Worm (Caenorhabditis elegans) whole organism, late embryonic: Measurements from ENCODE around the gene msp-64.
A peak's percentile ranks its signal among the peaks of the same experiment; 100 is the strongest.

ENCODE experiments used
- K02D7.2 ChIP-seq: sonication (generic microtip); optimal IDR thresholded peaks from 2 replicates; lab custom pipeline; 2017; ENCODE audit warnings: mild to moderate bottlenecking, missing genetic modification characterization, missing compliant biosample characterization
- K09A11.1 ChIP-seq: sonication (generic microtip); optimal IDR thresholded peaks from 2 replicates; lab custom pipeline; 2017; ENCODE audit warnings: antibody characterized with exemption, mild to moderate bottlenecking, missing genetic modification characterization, missing compliant biosample characterization; ENCODE audit not compliant: insufficient read depth
- T23F11.4 ChIP-seq: fragments of 200-800 bp; sonication (Bioruptor generic); optimal IDR thresholded peaks from 2 replicates; lab custom pipeline; 2018; ENCODE audit warnings: mild to moderate bottlenecking, missing genetic modification characterization, missing compliant biosample characterization
- ahr-1 ChIP-seq: sonication (generic microtip); optimal IDR thresholded peaks from 2 replicates; lab custom pipeline; 2016; ENCODE audit warnings: missing genetic modification characterization, missing compliant biosample characterization
- ceh-14 ChIP-seq: sonication (generic microtip); optimal IDR thresholded peaks from 2 replicates; lab custom pipeline; 2016; ENCODE audit warnings: missing genotype, missing genetic modification characterization, missing compliant biosample characterization
- ceh-18 ChIP-seq: sonication (generic microtip); optimal IDR thresholded peaks from 2 replicates; lab custom pipeline; 2016; ENCODE audit warnings: missing genetic modification characterization, missing compliant biosample characterization
- ceh-19 ChIP-seq: fragments of 200-800 bp; sonication (Bioruptor generic); optimal IDR thresholded peaks from 2 replicates; lab custom pipeline; 2018; ENCODE audit warnings: mild to moderate bottlenecking, missing genetic modification characterization, missing compliant biosample characterization
- ceh-2 ChIP-seq: sonication (generic microtip); optimal IDR thresholded peaks from 2 replicates; lab custom pipeline; 2016; ENCODE audit warnings: missing genotype, missing genetic modification characterization, missing compliant biosample characterization
- ceh-24 ChIP-seq: sonication (generic microtip); optimal IDR thresholded peaks from 2 replicates; lab custom pipeline; 2016; ENCODE audit warnings: mild to moderate bottlenecking, missing genetic modification characterization, missing compliant biosample characterization
- ceh-48 ChIP-seq: sonication (generic microtip); optimal IDR thresholded peaks from 2 replicates; lab custom pipeline; 2016; ENCODE audit warnings: missing genetic modification characterization, inconsistent platforms, missing compliant biosample characterization
- ceh-6 ChIP-seq: fragments of 200-800 bp; sonication (Bioruptor generic); optimal IDR thresholded peaks from 2 replicates; lab custom pipeline; 2018; ENCODE audit warnings: mild to moderate bottlenecking, missing genetic modification characterization, missing compliant biosample characterization
- che-1 ChIP-seq: sonication (generic microtip); optimal IDR thresholded peaks from 2 replicates; lab custom pipeline; 2016; ENCODE audit warnings: mild to moderate bottlenecking, missing genetic modification characterization, missing compliant biosample characterization
- dve-1 ChIP-seq: sonication (generic microtip); optimal IDR thresholded peaks from 2 replicates; lab custom pipeline; 2017; ENCODE audit warnings: antibody characterized with exemption, mild to moderate bottlenecking, missing genetic modification characterization, missing compliant biosample characterization
- elt-2 ChIP-seq: sonication (generic microtip); optimal IDR thresholded peaks from 2 replicates; lab custom pipeline; 2016; ENCODE audit warnings: missing genetic modification reagents, missing genetic modification characterization, missing compliant biosample characterization
- ets-4 ChIP-seq: sonication (generic microtip); optimal IDR thresholded peaks from 2 replicates; lab custom pipeline; 2016; ENCODE audit warnings: missing genetic modification characterization, missing compliant biosample characterization
- eyg-1 ChIP-seq: sonication (generic microtip); optimal IDR thresholded peaks from 2 replicates; lab custom pipeline; 2016; ENCODE audit warnings: missing genotype, missing genetic modification characterization, missing compliant biosample characterization
- fax-1 ChIP-seq: sonication (generic microtip); optimal IDR thresholded peaks from 2 replicates; lab custom pipeline; 2016; ENCODE audit warnings: missing genotype, missing genetic modification characterization, missing compliant biosample characterization
- fkh-10 ChIP-seq: fragments of 150-350 bp; optimal IDR thresholded peaks from 2 replicates; lab custom pipeline; 2014; ENCODE audit warnings: missing biosample characterization, missing genetic modification reagents, missing genetic modification characterization
- hlh-13 ChIP-seq: fragments of 200-800 bp; sonication (Bioruptor generic); optimal IDR thresholded peaks from 2 replicates; lab custom pipeline; 2018; ENCODE audit warnings: mild to moderate bottlenecking, missing genetic modification characterization, missing compliant biosample characterization
- hlh-15 ChIP-seq: sonication (generic microtip); optimal IDR thresholded peaks from 2 replicates; lab custom pipeline; 2016; ENCODE audit warnings: missing genetic modification characterization, missing compliant biosample characterization
- hlh-6 ChIP-seq: sonication (generic microtip); optimal IDR thresholded peaks from 2 replicates; lab custom pipeline; 2016; ENCODE audit warnings: missing genotype, missing genetic modification characterization, missing compliant biosample characterization
- hlh-8 ChIP-seq: sonication (generic microtip); optimal IDR thresholded peaks from 2 replicates; lab custom pipeline; 2016; ENCODE audit warnings: missing genotype, missing genetic modification characterization, missing compliant biosample characterization
- lin-11 ChIP-seq: fragments of 200-800 bp; sonication (Bioruptor generic); optimal IDR thresholded peaks from 2 replicates; lab custom pipeline; 2018; ENCODE audit warnings: mild to moderate bottlenecking, missing genetic modification characterization, missing compliant biosample characterization
- madf-2 ChIP-seq: sonication (generic microtip); optimal IDR thresholded peaks from 2 replicates; lab custom pipeline; 2017; ENCODE audit warnings: missing genetic modification characterization, missing compliant biosample characterization
- mec-3 ChIP-seq: sonication (generic microtip); optimal IDR thresholded peaks from 2 replicates; lab custom pipeline; 2016; ENCODE audit warnings: borderline replicate concordance, missing genetic modification characterization, missing compliant biosample characterization
- nfya-1 ChIP-seq: sonication (generic microtip); optimal IDR thresholded peaks from 2 replicates; lab custom pipeline; 2017; ENCODE audit warnings: missing genetic modification characterization, mild to moderate bottlenecking, missing compliant biosample characterization, antibody characterized with exemption, moderate library complexity
- nhr-11 ChIP-seq: fragments of 150-350 bp; optimal IDR thresholded peaks from 2 replicates; lab custom pipeline; 2014; ENCODE audit warnings: missing biosample characterization, missing genetic modification characterization
- nhr-232 ChIP-seq: sonication (generic microtip); optimal IDR thresholded peaks from 2 replicates; lab custom pipeline; 2016; ENCODE audit warnings: missing genetic modification characterization, missing compliant biosample characterization
- odd-2 ChIP-seq: sonication (generic microtip); optimal IDR thresholded peaks from 2 replicates; lab custom pipeline; 2017; ENCODE audit warnings: antibody characterized with exemption, mild to moderate bottlenecking, missing genetic modification characterization, missing compliant biosample characterization
- pag-3 ChIP-seq: sonication (generic microtip); optimal IDR thresholded peaks from 2 replicates; lab custom pipeline; 2016; ENCODE audit warnings: missing compliant biosample characterization, missing genetic modification characterization, borderline replicate concordance
- pax-1 ChIP-seq: fragments of 150-350 bp; optimal IDR thresholded peaks from 2 replicates; lab custom pipeline; 2014; ENCODE audit warnings: missing biosample characterization, missing genetic modification characterization
- pha-2 ChIP-seq: sonication (generic microtip); optimal IDR thresholded peaks from 2 replicates; lab custom pipeline; 2017; ENCODE audit warnings: mild to moderate bottlenecking, missing genetic modification characterization, missing compliant biosample characterization
- ref-2 ChIP-seq: sonication (generic microtip); optimal IDR thresholded peaks from 2 replicates; lab custom pipeline; 2016; ENCODE audit warnings: missing genetic modification characterization, missing compliant biosample characterization
- rnt-1 ChIP-seq: sonication (generic microtip); optimal IDR thresholded peaks from 2 replicates; lab custom pipeline; 2016; ENCODE audit warnings: missing genetic modification characterization, missing compliant biosample characterization
- sdc-2 ChIP-seq: sonication (generic microtip); optimal IDR thresholded peaks from 2 replicates; lab custom pipeline; 2016; ENCODE audit warnings: missing genotype, missing genetic modification characterization, missing compliant biosample characterization
- sox-2 ChIP-seq: fragments of 200-800 bp; sonication (Bioruptor generic); IDR thresholded peaks from 2 replicates; pipeline ENCODE4 v1.3.6; 2022; ENCODE audit warnings: missing genetic modification reagents, missing genetic modification characterization, missing compliant biosample characterization
- sox-4 ChIP-seq: sonication (generic microtip); optimal IDR thresholded peaks from 2 replicates; lab custom pipeline; 2017; ENCODE audit warnings: mild to moderate bottlenecking, missing genetic modification characterization, inconsistent platforms, missing compliant biosample characterization
- tbx-2 ChIP-seq: sonication (generic microtip); optimal IDR thresholded peaks from 2 replicates; lab custom pipeline; 2016; ENCODE audit warnings: missing genetic modification characterization, missing compliant biosample characterization
- tbx-7 ChIP-seq: sonication (generic microtip); optimal IDR thresholded peaks from 2 replicates; lab custom pipeline; 2016; ENCODE audit warnings: missing genotype, missing genetic modification characterization, missing compliant biosample characterization
- unc-3 ChIP-seq, 2 experiments: fragments of 200-800 bp in 1 of 2; sonication (Bioruptor generic) in 1 of 2; sonication (generic microtip) in 1 of 2; conservative IDR thresholded peaks in 1 of 2; optimal IDR thresholded peaks in 1 of 2; 2 replicates each; pipeline versions ENCODE4 v1.3.6 to Lab custom; 2016 to 2022; ENCODE audit warnings: missing compliant biosample characterization in 2 of 2, missing genetic modification characterization in 2 of 2, missing genetic modification reagents in 1 of 2
- unc-42 ChIP-seq: sonication (generic microtip); optimal IDR thresholded peaks from 2 replicates; lab custom pipeline; 2016; ENCODE audit warnings: missing genotype, missing genetic modification characterization, missing compliant biosample characterization
- unc-55 ChIP-seq: sonication (generic microtip); optimal IDR thresholded peaks from 2 replicates; lab custom pipeline; 2017; ENCODE audit warnings: missing biosample characterization, missing genetic modification reagents, missing genetic modification characterization

The msp-64 gene

DNA sequence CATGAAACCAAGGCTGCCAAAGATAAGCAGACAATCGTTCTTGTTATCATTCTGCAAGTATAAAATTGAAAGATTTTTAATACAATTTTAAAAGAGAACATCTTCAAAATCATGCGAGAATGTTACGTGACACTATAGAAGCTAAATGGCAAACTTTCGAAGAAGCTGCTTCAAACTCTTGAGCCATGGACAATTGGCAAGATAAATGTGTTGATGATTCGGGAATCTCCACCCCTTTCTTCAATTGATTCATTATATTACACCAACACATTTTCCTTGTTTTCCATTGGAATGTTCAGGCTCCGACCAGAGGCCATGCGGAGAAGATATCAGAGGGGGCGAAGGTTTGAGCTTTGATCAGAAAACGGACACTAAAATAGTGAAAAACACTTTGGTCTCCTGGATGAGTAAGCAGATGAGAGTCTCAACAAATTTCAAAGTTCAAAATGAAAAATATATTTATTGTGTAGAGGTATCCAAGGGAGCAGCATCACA lies 31.0 kb upstream of the msp-64 start, which contains the start of gene lec-5:
Gene lec-5, minus strand, starts transcription at position 51 of the 495 bp plus-strand sequence.
- TF ChIP-seq K02D7.2 (tag; lab: Kevin White, UChicago) (no peak), pax-1 (tag; lab: Kevin White, UChicago) (no peak), ceh-18 (tag; lab: Kevin White, UChicago) (peak; percentile 68), fax-1 (tag; lab: Kevin White, UChicago) (no peak), pha-2 (tag; lab: Kevin White, UChicago) (no peak), rnt-1 (tag; lab: Kevin White, UChicago) (peak; percentile 54)

DNA sequence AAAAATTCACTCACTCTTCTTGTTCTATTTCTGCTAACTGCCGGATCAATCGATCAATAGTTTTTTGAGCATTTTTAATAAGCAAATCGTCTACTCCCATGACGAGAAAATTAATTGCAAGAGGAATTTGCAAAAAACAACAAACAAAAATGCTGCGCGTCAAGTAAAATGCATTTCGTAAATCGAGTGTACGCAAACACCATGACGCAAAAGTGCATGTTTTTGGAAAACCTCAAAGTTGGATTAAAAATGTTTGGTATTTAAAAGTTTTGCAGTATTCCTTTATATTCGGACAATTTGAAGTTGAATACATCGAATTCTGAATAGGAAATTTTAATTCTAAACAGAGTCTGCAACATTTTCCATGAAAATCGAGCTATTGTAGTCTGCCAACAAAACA lies 29.1 kb upstream of the msp-64 start, which contains the start of gene ZK1248.19:
Gene ZK1248.19, minus strand, starts transcription at position 188 of the 400 bp plus-strand sequence.
- peak; percentile 28 for TF ChIP-seq nfya-1
- TF ChIP-seq sox-2 (GFP tag; lab: Robert Waterston, UW) = no peak

DNA sequence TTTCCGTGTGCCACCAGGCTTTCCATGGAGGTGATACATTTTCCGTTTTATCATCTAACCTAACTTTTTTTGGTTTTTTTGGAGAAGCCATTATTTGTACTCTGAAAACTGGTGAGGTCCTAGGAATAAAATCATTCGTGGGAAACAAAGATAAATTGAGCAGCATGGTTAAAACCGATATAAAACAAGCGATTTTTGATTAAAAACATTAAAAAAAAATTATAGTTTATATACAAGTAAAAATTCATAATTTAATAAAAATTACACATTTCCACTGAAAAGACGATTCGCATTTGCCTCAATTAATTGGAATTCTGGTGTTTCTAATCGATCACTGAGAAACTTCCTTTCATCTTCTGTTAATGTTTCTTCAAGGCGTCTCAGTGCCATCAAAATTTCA lies 28.3 kb upstream of the msp-64 start, which contains the start of gene ZK1248.15:
Gene ZK1248.15, minus strand, starts transcription at position 101 of the 400 bp plus-strand sequence.
- TF ChIP-seq nhr-11 (no peak), lin-11 (tag; lab: Kevin White, UChicago) (no peak), unc-42 (tag; lab: Kevin White, UChicago) (no peak), eyg-1 (no peak), sdc-2 (tag; lab: Kevin White, UChicago) (no peak), odd-2 (tag; lab: Kevin White, UChicago) (no peak), che-1 (tag; lab: Kevin White, UChicago) (no peak), hlh-8 (tag; lab: Kevin White, UChicago) (no peak), pag-3 (tag; lab: Kevin White, UChicago) (no peak), K02D7.2 (tag; lab: Kevin White, UChicago) (no peak), madf-2 (no peak), unc-3 (GFP tag; conservative IDR thresholded peaks at IDR 0.05; lab: Robert Waterston, UW) (no peak), unc-3 (tag; optimal IDR thresholded peaks at IDR 0.05; lab: Kevin White, UChicago) (no peak), ceh-24 (no peak), tbx-7 (tag; lab: Kevin White, UChicago) (no peak), ceh-18 (tag; lab: Kevin White, UChicago) (no peak), ref-2 (tag; lab: Kevin White, UChicago) (no peak), ceh-48 (tag; lab: Kevin White, UChicago) (no peak), rnt-1 (tag; lab: Kevin White, UChicago) (no peak), pax-1 (tag; lab: Kevin White, UChicago) (no peak)

DNA sequence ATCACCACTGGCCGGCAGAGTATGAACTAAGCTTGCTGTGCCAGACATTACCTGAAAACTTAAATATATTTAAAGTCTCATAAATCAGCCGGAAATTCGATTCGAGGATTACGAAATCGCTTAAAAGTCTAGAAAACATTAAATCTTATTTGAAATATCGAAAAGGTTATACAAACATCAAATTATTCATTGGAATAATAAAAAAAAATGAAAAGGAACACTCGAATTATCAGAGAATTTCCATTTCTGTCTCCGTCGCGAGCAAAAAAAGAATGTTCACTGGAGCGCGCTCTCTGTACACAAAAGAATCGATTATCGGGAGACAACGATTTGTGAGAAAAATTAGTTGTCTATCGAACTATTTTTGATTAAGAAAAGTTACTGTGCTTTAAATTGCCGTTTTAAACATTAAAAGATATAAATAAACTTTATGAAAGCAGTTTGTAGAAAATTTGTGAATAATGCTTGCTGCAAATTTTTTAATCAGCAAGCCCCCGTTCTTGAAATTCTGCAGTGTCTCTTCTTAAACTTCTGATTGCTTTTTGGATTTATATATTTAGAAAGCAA lies 26.1 kb upstream of the msp-64 start, which contains the start of gene fzo-1:
Gene fzo-1, minus strand, starts transcription at position 51 of the 567 bp plus-strand sequence.
- TF ChIP-seq ets-4 = peak; percentile 92
- TF ChIP-seq eyg-1 = peak; percentile 67
- peak; percentile 95 for TF ChIP-seq tbx-2 (tag; lab: Kevin White, UChicago)
- no peak for TF ChIP-seq dve-1
- TF ChIP-seq ahr-1 (tag; lab: Kevin White, UChicago) = peak; percentile 81
- peak; percentile 40 for TF ChIP-seq mec-3 (tag; lab: Kevin White, UChicago)
- no peak for TF ChIP-seq nfya-1
- TF ChIP-seq unc-42 (tag; lab: Kevin White, UChicago) = peak; percentile 71
- peak; percentile 23 for TF ChIP-seq ceh-48 (tag; lab: Kevin White, UChicago)
- no peak for TF ChIP-seq odd-2 (tag; lab: Kevin White, UChicago)
- peak; percentile 97 for TF ChIP-seq ceh-2 (tag; lab: Kevin White, UChicago)
- no peak for TF ChIP-seq hlh-13 (GFP tag; lab: Kevin White, UChicago)
- peak; percentile 97 for TF ChIP-seq elt-2 (tag; lab: Kevin White, UChicago)
- TF ChIP-seq unc-3 (GFP tag; conservative IDR thresholded peaks at IDR 0.05; lab: Robert Waterston, UW) = no peak
- TF ChIP-seq unc-3 (tag; optimal IDR thresholded peaks at IDR 0.05; lab: Kevin White, UChicago) = peak; percentile 74
- TF ChIP-seq lin-11 (tag; lab: Kevin White, UChicago) = no peak
- TF ChIP-seq hlh-15 (tag; lab: Kevin White, UChicago) = peak; percentile 60
- TF ChIP-seq unc-55 (GFP tag; lab: Kevin White, UChicago) = no peak
- peak; percentile 39 for TF ChIP-seq ceh-19 (GFP tag; lab: Kevin White, UChicago)
- peak; percentile 90 for TF ChIP-seq fax-1 (tag; lab: Kevin White, UChicago)
- no peak for TF ChIP-seq ceh-6 (GFP tag; lab: Kevin White, UChicago)
- no peak for TF ChIP-seq hlh-6 (tag; lab: Kevin White, UChicago)
- TF ChIP-seq fkh-10 (GFP tag; lab: Kevin White, UChicago) = no peak
- TF ChIP-seq nhr-232 (tag; lab: Kevin White, UChicago) = no peak
- TF ChIP-seq sox-4 (tag; lab: Kevin White, UChicago) = no peak
- no peak for TF ChIP-seq T23F11.4
- TF ChIP-seq ref-2 (tag; lab: Kevin White, UChicago) = peak; percentile 91
- no peak for TF ChIP-seq K09A11.1
- no peak for TF ChIP-seq K02D7.2 (tag; lab: Kevin White, UChicago)
- TF ChIP-seq ceh-14 (tag; lab: Kevin White, UChicago) = peak; percentile 88
- TF ChIP-seq tbx-7 (tag; lab: Kevin White, UChicago) = peak; percentile 97
- TF ChIP-seq pha-2 (tag; lab: Kevin White, UChicago) = peak; percentile 54
